Fruit fly (Drosophila melanogaster): ENCODE data around the gene CG15641.

DNA sequence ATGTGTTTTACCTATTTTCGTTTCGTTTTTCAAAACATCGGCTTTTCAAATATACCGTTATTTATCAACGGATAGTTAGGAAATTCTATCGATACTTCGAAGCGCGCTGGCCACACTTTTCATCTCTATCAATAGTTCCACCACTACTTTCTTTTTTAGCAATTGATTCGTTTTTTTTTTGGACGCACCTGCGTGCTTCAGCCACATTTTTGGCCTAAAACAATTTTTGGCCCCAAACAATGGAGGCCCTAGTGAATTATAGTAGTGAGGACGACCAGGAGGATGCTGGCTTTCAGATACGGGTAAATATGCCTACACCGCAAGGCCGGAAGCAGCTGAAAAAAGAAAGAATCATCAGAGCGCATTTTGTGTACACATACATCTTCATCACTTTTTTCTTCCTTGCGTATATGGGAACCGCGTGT lies 14.6 kb downstream of the CG15641 start, which contains the start of gene CG6340:
- TF ChIP-seq CTCF (optimal IDR thresholded peaks at IDR 0.05) (no peak), CG8478 (optimal IDR thresholded peaks at IDR 0.05) (no peak)
